Fruit fly (Drosophila melanogaster) Kc167 (cell line): ENCODE data around the gene SLIRP2.

ENCODE experiments used
- h ChIP-seq: fragments of >200 bp; optimal IDR thresholded peaks from 3 replicates; lab custom pipeline; 2018; ENCODE audit warnings: missing external identifiers
- psq ChIP-seq: fragments of >200 bp; optimal IDR thresholded peaks from 2 replicates; lab custom pipeline; 2017; ENCODE audit warnings: missing external identifiers
- ttk ChIP-seq: sonication (Bioruptor generic); optimal IDR thresholded peaks from 2 replicates; lab custom pipeline; 2017; ENCODE audit warnings: missing external identifiers

DNA sequence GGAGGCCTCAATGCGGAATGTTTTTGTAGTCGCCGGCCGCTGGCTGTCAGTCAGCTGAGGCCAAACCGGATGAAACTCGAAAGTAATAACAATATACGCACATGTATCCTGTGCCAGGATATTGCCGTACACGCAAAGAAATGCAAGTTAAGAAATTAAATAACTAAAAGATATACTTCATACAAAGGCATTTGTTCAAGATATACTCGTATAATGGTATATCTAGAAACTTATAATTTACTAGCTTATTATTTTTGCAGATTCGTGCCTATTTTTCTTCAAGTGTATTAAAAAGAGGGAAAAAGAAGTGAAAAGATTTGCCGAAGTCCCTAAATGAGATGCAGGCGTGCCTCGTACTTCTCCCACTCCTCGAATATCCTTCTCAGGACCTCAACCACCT is 32.4 kb downstream of the SLIRP2 start:
- no peak for TF ChIP-seq h (lab: Kevin White, UChicago)
- TF ChIP-seq psq (lab: Kevin White, UChicago): no peak
- TF ChIP-seq ttk (lab: Kevin White, UChicago): no peak
